Fruit fly (Drosophila melanogaster) whole organism: ENCODE results near the gene CG13972.

Experiments
- Dll ChIP-seq: fragments of >200 bp; optimal IDR thresholded peaks from 2 replicates; lab custom pipeline; 2017
- EcR ChIP-seq, 2 experiments: fragments of >200 bp; optimal IDR thresholded peaks; 2 replicates each; lab custom pipeline; 2017; ENCODE audit warnings: missing biosample characterization in 2 of 2, missing genetic modification characterization in 2 of 2, missing genetic modification reagents in 2 of 2
- pan ChIP-seq: fragments of >200 bp; optimal IDR thresholded peaks from 2 replicates; lab custom pipeline; 2017
- psq ChIP-seq: fragments of >200 bp; optimal IDR thresholded peaks from 2 replicates; lab custom pipeline; 2017

- TF ChIP-seq pan (lab: Kevin White, UChicago) (no peak), psq (no peak), EcR (GFP tag; optimal IDR thresholded peaks at IDR 0.05; lab: Kevin White, UChicago) (no peak), Dll (lab: Kevin White, UChicago) (no peak)
These were observed 41.7 kb upstream of the CG13972 start, which contains the start of gene Klp98A for dm6 chr3R:27558660-27559319.
